Worm (Caenorhabditis elegans) whole organism, early embryonic: ENCODE results near the gene T25D1.3.

Experiments
- ama-1 ChIP-seq: fragments of 150-350 bp; optimal IDR thresholded peaks from 2 replicates; lab custom pipeline; 2014
- ceh-36 ChIP-seq: sonication (generic microtip); optimal IDR thresholded peaks from 2 replicates; lab custom pipeline; 2016; ENCODE audit warnings: missing genetic modification characterization, inconsistent platforms, missing compliant biosample characterization
- scrt-1 ChIP-seq: fragments of 200-800 bp; sonication (Bioruptor generic); IDR thresholded peaks from 2 replicates; pipeline ENCODE4 v1.3.6; 2022; ENCODE audit warnings: missing genetic modification characterization, missing compliant biosample characterization
- sea-1 ChIP-seq: fragments of 200-800 bp; sonication (Bioruptor generic); conservative IDR thresholded peaks from 2 replicates; pipeline ENCODE4 v1.3.6; 2022; ENCODE audit warnings: missing genetic modification characterization, missing compliant biosample characterization
- tra-4 ChIP-seq: sonication (generic microtip); optimal IDR thresholded peaks from 2 replicates; lab custom pipeline; 2017; ENCODE audit warnings: missing genetic modification characterization, missing compliant biosample characterization

DNA sequence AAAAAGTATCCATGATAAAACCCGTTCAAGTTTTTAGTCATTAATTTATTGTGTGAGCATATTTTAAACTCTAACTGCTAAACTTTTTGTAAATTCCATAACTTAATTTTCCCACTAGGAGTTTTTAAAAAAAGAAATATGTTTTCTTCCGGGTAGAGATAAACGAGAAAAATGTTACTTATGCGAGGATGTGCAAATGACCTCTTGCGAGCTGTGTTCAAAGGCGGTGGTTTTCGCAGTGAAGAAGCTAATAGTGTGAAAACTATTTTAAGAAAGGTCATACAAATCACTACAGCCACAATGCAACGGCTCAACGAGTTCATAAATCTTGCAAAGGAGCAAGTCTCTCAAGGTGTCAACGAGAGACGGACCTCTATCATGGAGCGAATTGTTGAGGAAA is 4.4 kb upstream of the T25D1.3 start, which contains the start of gene K05G3.1:
- TF ChIP-seq ama-1 (lab: Kevin White, UChicago): no peak
- no peak for TF ChIP-seq ceh-36
- TF ChIP-seq sea-1: no peak
- no peak for TF ChIP-seq tra-4 (tag; lab: Kevin White, UChicago)
- TF ChIP-seq scrt-1 (GFP tag; lab: Robert Waterston, UW): no peak
